Fruit fly (Drosophila melanogaster) Kc167 (cell line): Measurements from ENCODE around the gene CG31286.

Experiments
- Myc ChIP-seq: fragments of >200 bp; optimal IDR thresholded peaks from 2 replicates; lab custom pipeline; 2017; ENCODE audit warnings: missing external identifiers
- Sin3A ChIP-seq: fragments of >200 bp; optimal IDR thresholded peaks from 2 replicates; lab custom pipeline; 2018; ENCODE audit warnings: missing external identifiers
- h ChIP-seq: fragments of >200 bp; optimal IDR thresholded peaks from 3 replicates; lab custom pipeline; 2018; ENCODE audit warnings: missing external identifiers
- insv ChIP-seq: fragments of >200 bp; optimal IDR thresholded peaks from 3 replicates; lab custom pipeline; 2018; ENCODE audit warnings: missing external identifiers
- psq ChIP-seq: fragments of >200 bp; optimal IDR thresholded peaks from 2 replicates; lab custom pipeline; 2017; ENCODE audit warnings: missing external identifiers
- ttk ChIP-seq: sonication (Bioruptor generic); optimal IDR thresholded peaks from 2 replicates; lab custom pipeline; 2017; ENCODE audit warnings: missing external identifiers

Gene CG31286

DNA sequence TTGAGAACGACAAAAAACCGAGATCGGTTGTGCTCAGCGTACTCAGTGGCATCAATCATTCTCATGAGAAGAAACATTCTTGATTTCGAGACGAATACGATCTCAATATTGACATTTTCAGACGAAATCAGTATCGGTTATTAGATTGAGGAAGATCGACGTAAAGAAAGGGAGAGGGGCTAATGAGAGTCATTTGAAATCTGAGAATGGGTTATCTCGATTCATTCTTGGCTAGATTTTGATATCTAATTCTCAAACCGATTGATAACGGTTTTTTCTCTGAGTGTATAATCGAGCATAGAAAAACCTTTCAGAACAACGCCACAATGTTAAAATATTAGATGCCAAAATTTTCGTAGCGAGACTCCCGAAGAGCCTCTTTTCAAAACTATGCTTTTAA lies at the start of gene CG31286:
Gene CG31286 (plus strand): TSS at position 301 of the 400 bp plus-strand sequence.
- TF ChIP-seq insv (lab: Kevin White, UChicago) (no peak), ttk (no peak), psq (lab: Kevin White, UChicago) (no peak), Sin3A (lab: Kevin White, UChicago) (no peak), Myc (lab: Kevin White, UChicago) (no peak), h (lab: Kevin White, UChicago) (no peak)

DNA sequence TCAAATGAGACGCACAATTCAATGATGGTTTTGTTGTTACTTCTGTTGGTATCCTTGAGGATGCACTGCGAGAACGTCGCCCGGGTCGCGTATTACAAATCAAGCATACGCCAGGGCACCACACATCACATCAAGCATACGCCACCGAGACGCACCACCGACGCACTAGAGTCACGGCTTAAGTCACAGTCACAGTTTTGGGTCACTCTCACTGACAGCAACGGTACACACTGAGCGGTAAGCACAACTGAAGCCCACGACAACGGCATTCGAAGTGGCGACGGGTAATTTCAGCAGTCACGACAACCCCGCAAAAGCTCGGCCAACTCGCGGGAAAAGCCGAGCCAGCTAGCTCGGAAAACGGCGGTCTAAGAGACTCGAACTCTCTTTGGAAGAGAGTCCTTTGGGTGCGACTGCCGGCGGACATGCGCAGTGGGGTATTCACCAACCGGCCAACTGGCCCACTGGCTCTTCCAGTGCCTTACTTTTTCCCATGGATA lies 47.9 kb upstream of the CG31286 start, which contains the start of gene dpr11:
Gene dpr11 (minus strand): TSS at position 263 of the 500 bp plus-strand sequence.
- TF ChIP-seq ttk = no peak
- TF ChIP-seq Sin3A (lab: Kevin White, UChicago) = no peak

DNA sequence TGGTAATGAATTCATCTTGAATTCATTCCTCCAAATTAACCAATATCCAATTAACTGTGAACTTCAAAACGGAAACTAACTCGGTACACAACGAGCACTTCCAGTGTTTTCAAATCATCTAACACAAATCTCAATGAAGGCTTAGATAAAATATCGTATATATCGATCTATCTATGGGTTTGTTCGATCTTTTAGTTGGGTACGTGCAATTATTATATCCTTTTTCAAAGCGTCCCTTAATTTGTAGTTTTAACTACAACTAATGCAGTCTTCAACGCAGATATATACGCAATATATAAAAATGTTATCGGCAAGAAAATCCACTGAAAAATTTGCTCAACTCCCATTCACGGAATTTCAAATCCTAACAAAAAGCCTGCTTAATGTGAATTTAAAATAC lies 43.1 kb upstream of the CG31286 start, which contains the start of gene CG1138:
Gene CG1138 (minus strand): TSS at position 101 of the 400 bp plus-strand sequence.
- TF ChIP-seq insv (lab: Kevin White, UChicago) (no peak), Myc (lab: Kevin White, UChicago) (no peak), psq (lab: Kevin White, UChicago) (no peak), ttk (no peak), h (lab: Kevin White, UChicago) (no peak), Sin3A (lab: Kevin White, UChicago) (no peak)

DNA sequence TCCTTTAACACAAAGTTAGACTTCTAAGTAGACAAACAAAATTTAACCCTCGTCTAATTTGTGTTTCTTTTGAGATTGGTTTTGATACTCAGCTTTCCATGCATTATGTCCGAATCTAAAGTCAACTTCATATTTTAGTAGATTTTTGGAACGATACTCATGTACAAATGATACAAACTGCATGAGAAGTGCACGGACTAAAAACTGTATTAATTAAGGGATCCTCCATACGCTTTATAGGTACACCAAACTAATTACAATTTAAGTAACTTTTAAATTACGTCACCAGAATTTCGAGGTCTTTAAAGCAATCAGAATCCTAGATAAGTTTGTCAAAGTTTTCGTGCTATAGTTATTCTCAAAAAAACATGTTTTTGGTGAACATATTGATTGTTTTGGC lies 40.1 kb upstream of the CG31286 start, which contains the start of gene CG31482:
Gene CG31482 (plus strand): TSS at position 301 of the 400 bp plus-strand sequence.
- TF ChIP-seq Sin3A (lab: Kevin White, UChicago) (no peak), ttk (no peak), Myc (lab: Kevin White, UChicago) (no peak), h (lab: Kevin White, UChicago) (no peak), insv (lab: Kevin White, UChicago) (no peak), psq (lab: Kevin White, UChicago) (no peak)

DNA sequence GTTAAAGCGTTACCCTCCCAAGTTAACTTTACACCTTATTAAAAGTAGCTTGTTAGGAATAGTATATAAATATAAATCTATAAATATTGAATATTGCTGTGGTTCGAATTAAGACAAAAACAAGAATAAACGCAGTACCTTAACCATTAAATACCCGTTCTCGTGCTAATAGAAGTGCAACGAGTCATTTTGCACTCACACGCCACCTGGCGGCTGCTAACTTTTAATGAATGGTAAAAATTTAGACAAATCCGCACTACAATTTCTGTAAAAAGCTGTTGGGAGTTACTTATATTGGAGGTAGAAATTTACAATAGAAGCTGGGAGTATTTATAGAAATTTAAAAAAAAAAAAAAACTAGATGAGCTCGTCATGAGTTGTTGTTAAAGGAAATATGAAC lies 35.9 kb upstream of the CG31286 start:
- TF ChIP-seq Sin3A (lab: Kevin White, UChicago) (no peak), h (lab: Kevin White, UChicago) (no peak), insv (lab: Kevin White, UChicago) (no peak), ttk (no peak), psq (lab: Kevin White, UChicago) (no peak), Myc (lab: Kevin White, UChicago) (no peak)

DNA sequence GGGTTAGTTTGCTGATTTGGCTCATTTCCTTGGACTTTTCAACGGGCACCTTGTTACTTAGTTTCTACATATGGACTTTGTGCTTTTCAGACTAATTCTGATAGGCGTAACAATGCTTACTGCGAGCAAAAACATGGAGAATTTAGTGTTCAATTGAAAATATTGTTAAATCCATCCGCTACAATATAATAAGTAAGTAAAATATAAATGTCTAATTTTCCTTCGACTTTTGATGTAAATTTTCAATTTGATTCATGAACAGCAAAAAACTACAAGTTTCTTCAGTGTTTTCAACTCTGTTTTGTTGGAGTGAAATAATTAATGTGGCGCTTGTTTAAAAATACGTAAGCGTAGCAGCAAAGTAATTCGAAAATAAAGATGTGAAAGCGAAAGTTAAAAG lies 32.2 kb upstream of the CG31286 start, which contains the start of gene glob2:
Gene glob2 (minus strand): TSS at position 101 of the 400 bp plus-strand sequence.
- no peak for TF ChIP-seq psq (lab: Kevin White, UChicago)
- TF ChIP-seq Sin3A (lab: Kevin White, UChicago) = no peak
- no peak for TF ChIP-seq h (lab: Kevin White, UChicago)
- TF ChIP-seq ttk = no peak
- TF ChIP-seq insv (lab: Kevin White, UChicago) = no peak
- TF ChIP-seq Myc (lab: Kevin White, UChicago) = no peak

DNA sequence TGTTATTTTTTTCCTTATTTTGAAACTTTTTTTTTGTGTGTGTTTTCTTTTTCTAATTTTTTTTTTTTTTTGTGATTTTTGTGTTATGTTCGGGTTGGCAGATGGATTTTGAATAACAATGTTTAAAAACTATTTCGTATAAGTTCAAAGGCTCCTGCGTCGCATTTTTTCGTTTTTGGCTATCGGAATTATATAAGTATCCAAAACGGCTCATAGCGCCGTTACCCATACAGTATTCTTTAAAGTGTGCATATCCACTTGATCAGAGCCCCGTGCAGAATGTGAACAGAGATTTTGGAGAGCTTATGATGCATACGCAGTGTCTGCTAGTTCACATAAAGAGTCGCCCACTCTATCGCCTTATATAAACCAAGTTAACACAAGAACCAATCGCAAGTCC lies 13.2 kb upstream of the CG31286 start, which contains the start of gene sowi:
Gene sowi (minus strand): TSS at position 101 of the 400 bp plus-strand sequence.
- TF ChIP-seq h (lab: Kevin White, UChicago) (no peak), insv (lab: Kevin White, UChicago) (no peak), ttk (no peak), psq (lab: Kevin White, UChicago) (no peak), Myc (lab: Kevin White, UChicago) (no peak), Sin3A (lab: Kevin White, UChicago) (no peak)

DNA sequence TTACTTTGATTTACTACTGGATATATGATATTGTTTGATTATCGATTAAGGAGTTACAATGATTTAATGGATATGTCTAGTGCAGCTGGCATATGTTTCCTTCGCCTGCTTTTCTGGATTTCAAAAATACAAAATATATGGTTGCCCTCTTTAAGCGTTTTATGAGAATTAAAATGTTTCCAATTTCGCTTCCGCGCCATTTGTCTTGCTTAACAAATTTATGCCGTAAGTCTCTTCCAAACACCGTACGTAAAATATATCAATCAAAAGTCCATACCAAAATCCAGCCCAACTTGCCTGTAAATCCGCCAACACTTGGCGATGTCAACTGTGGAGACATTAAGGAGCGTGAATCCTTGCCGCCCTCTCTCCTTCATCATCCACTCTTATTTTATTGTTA lies 11.8 kb upstream of the CG31286 start, which contains the start of gene CG15177:
Gene CG15177 (minus strand): TSS at position 101 of the 400 bp plus-strand sequence.
- TF ChIP-seq ttk (no peak), psq (lab: Kevin White, UChicago) (no peak), insv (lab: Kevin White, UChicago) (no peak), h (lab: Kevin White, UChicago) (no peak), Myc (lab: Kevin White, UChicago) (no peak), Sin3A (lab: Kevin White, UChicago) (no peak)

DNA sequence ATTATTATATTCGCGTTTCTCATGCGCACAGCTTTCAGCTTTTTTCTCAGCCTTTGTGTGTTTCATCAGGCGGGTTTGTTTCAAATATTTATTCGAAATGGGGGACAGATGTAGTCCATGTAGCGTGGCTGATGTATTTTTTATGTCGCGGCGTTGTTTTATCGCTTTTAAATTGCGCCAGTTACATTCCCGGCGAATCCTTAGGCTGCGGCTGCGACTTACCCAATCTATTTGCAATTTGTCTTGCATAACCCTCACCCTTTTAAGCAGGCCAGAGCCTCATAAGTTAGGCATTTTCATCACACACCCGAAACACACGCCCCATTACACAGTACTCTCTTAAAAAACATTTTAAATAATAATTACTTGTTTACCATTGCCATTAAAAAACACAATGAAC lies 11.2 kb upstream of the CG31286 start, which contains the start of gene sunz:
Gene sunz (plus strand): TSS at position 301 of the 400 bp plus-strand sequence.
- TF ChIP-seq ttk (no peak), h (lab: Kevin White, UChicago) (no peak), psq (lab: Kevin White, UChicago) (no peak), insv (lab: Kevin White, UChicago) (no peak), Myc (lab: Kevin White, UChicago) (no peak), Sin3A (lab: Kevin White, UChicago) (no peak)

DNA sequence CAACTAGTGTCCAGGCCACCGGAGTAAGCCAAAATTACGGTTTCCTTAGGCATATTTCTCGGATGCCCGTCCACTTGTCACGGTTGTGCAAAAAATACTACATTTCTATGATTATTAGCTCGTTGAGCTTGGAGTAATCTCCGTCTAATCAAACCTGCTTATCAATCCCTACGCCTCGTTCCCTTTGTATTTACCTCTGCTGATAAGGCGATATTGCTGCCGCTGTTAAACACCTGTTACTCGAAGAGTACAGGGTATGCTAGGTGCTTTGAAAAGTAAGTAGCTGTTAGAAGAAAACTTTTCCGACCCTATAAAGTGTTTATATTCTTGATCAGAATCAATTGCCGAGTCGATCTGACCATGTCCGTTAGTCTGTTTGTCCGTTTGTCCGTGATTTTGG lies 3.3 kb downstream of the CG31286 start, which contains the start of gene Ass:
Gene Ass (minus strand): TSS at position 101 of the 400 bp plus-strand sequence.
- no peak for TF ChIP-seq psq (lab: Kevin White, UChicago)
- TF ChIP-seq ttk = no peak
- TF ChIP-seq Myc (lab: Kevin White, UChicago) = no peak
- no peak for TF ChIP-seq h (lab: Kevin White, UChicago)
- no peak for TF ChIP-seq insv (lab: Kevin White, UChicago)
- no peak for TF ChIP-seq Sin3A (lab: Kevin White, UChicago)

DNA sequence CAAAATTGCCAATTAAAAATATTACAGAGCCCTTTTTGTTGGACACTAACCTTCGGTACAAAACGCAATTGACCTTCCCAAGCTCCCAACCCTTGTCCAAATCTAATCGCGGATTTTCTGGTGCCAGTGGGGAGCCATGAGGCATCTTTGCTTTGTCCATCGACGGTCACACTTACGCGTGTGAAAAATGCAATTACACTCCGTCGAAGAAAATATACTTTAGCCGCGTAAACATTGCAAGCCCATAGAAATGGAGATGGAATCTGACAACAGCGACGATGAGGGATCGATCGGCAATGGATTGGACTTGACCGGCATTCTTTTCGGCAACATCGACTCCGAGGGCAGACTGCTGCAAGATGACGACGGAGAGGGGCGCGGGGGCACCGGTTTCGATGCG lies 5.7 kb downstream of the CG31286 start, which contains the start of gene Taf1:
Gene Taf1 (plus strand): TSS at position 150 of the 400 bp plus-strand sequence.
- TF ChIP-seq Myc (lab: Kevin White, UChicago) = no peak
- TF ChIP-seq psq (lab: Kevin White, UChicago) = no peak
- TF ChIP-seq Sin3A (lab: Kevin White, UChicago) = no peak
- no peak for TF ChIP-seq ttk
- no peak for TF ChIP-seq insv (lab: Kevin White, UChicago)
- TF ChIP-seq h (lab: Kevin White, UChicago) = no peak
